Worm (Caenorhabditis elegans): Measurements from ENCODE around the gene unc-24.

unc-24 gene

ce11 chrIV:7977452-7977940, 2.2 kb upstream of the unc-24 start, which contains the start of gene ora-1:
TSS of gene ora-1 (plus strand) at chrIV:7977890.
- TF ChIP-seq unc-62 (GFP tag; optimal IDR thresholded peaks at IDR 0.05), result no peak

DNA sequence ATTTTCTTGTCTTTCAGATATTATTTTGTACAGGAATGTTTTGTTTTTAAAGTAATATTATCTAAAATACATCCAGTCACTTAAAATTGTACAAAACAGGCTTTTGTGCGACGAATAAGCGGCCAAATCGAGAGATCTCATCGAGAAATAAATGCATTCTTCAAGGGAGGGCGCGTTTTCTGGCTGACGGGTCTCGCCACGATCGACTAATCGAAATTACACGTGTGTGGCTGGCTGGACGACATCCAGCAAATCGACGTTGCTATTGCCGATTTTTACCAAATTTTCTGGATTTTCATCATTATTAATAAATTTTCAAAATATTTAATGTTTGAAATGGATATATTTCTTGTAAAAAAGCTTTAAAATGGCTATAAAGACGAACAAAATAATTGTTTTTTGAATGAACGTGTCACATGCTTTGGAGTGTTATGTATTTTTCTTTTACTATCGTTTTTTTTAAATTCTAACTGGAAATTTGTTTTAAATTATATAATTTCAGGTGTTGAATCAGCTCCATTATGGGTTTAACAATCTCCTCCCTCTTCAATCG, 2.4 kb downstream of the unc-24 start, which contains the start of gene arf-5:
TSS of gene arf-5 (plus strand) at position 503 of the 553 bp plus-strand sequence.
- TF ChIP-seq unc-62 (GFP tag; optimal IDR thresholded peaks at IDR 0.05), result no peak

DNA sequence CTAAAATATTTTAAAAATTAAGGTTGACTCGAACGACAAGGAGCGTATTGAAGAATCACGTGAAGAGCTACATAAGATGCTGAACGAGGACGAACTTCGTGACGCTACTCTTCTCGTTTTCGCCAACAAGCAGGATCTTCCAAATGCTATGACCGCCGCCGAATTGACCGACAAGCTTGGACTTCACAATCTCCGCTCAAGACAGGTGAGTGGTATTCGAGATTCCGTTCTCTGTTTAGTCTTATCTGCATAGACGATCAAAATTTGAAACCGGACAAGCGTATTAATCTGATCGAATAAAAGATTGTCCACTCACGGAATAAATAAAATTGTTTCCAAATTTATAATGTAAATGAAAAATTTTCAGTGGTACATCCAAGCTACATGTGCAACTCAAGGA, 3.4 kb downstream of the unc-24 start:
- no peak for TF ChIP-seq unc-62 (GFP tag; optimal IDR thresholded peaks at IDR 0.05)

ce11 chrIV:7983728-7984346, 4.2 kb downstream of the unc-24 start:
- no peak for TF ChIP-seq unc-62 (GFP tag; optimal IDR thresholded peaks at IDR 0.05)

DNA sequence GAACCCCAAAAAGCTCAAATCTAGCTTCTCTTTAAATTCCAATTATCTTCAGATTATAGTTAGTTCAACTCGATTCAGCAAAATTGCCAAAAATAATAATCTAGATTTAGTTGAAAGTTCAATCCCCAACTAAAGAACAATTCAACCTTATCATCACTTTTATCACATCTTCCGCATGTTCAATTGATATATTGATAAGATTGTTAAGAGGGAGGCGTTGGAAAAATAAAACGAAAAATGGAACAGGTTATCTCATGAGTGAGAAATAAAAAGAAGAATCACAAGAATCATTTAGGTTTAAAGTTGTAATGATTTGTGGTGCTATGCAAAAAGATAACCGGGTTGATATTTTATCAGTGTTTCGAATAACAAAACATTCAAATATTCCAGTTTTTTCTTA, 6.1 kb downstream of the unc-24 start:
- TF ChIP-seq unc-62 (GFP tag; optimal IDR thresholded peaks at IDR 0.05), result no peak

ce11 chrIV:7987083-7987482, 7.4 kb downstream of the unc-24 start, which contains the start of gene mec-17:
TSS of gene mec-17 (minus strand) at chrIV:7987183.
- TF ChIP-seq unc-62 (GFP tag; optimal IDR thresholded peaks at IDR 0.05), result no peak

ce11 chrIV:7988385-7988784, 8.7 kb downstream of the unc-24 start, which contains the start of gene col-115:
TSS of gene col-115 (plus strand) at chrIV:7988685.
- TF ChIP-seq unc-62 (GFP tag; optimal IDR thresholded peaks at IDR 0.05), result no peak

DNA sequence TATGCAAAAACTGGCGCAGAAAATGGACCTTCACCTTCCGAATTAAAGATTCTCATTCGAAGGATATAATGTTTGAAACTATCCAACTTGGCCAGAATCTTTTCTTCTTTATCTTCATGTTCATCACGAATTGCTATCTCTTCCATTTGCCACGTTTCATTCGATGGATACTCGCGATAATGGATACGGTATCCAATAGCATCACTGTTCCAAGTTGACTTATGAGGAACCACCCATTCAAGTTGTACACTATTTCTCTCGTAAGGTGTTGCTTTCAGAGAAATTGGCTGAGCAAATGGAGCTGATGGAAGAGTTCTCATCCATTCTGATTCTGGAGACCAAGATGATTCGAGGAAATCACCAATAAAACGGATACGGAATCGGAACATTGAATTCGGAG, 15.0 kb downstream of the unc-24 start:
- no peak for TF ChIP-seq unc-62 (GFP tag; optimal IDR thresholded peaks at IDR 0.05)

- TF ChIP-seq unc-62 (GFP tag; optimal IDR thresholded peaks at IDR 0.05), result no peak
Observed at ce11 chrIV:8000763-8001162, 21.1 kb downstream of the unc-24 start.

- no peak for TF ChIP-seq unc-62 (GFP tag; optimal IDR thresholded peaks at IDR 0.05)
Observed at ce11 chrIV:8004019-8004418, 24.3 kb downstream of the unc-24 start, which contains the start of gene rig-4. TSS of gene rig-4 (minus strand) at chrIV:8004119.

DNA sequence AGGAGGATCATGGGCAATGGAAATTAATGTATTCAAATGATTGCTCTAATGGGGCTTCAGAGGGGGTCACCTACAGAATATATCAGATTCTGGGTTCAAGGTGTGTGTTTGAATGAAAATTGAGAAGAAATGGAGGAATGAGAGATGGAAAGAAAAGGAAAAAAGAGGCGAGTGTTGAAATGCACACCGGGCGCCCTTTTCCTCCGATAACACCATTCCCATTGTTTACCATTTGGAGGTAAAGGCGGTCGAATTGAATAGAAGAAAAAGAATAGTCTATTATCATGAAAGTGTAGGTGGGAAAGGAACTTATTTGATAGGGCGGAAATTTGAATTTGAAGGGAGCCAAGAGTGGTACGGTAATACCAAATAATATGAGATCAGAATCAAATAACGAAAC, 25.7 kb downstream of the unc-24 start:
- TF ChIP-seq unc-62 (GFP tag; optimal IDR thresholded peaks at IDR 0.05), result no peak

DNA sequence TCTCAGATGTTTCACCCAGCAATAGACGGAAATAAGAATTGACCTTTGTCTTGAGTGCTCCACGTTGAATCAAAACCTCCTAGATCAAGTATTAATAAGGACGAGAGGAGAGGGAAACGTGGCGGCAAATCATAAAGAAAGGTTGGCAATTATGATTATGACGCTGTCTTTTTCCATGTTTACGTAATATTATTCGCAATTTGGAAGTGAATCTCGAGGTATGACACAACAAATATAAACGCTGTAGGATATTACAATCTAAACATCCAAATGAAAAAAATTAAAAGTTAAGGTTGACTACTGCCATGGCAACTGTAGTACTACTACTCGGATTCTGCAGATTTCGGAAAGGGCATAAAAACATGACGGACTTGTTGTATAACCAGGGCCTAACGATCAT, 26.5 kb downstream of the unc-24 start:
- TF ChIP-seq unc-62 (GFP tag; optimal IDR thresholded peaks at IDR 0.05), result no peak

- TF ChIP-seq unc-62 (GFP tag; optimal IDR thresholded peaks at IDR 0.05), result no peak
Observed at ce11 chrIV:8007549-8007948, 27.9 kb downstream of the unc-24 start.

- TF ChIP-seq unc-62 (GFP tag; optimal IDR thresholded peaks at IDR 0.05), result no peak
Observed at ce11 chrIV:8008137-8008536, 28.5 kb downstream of the unc-24 start.

DNA sequence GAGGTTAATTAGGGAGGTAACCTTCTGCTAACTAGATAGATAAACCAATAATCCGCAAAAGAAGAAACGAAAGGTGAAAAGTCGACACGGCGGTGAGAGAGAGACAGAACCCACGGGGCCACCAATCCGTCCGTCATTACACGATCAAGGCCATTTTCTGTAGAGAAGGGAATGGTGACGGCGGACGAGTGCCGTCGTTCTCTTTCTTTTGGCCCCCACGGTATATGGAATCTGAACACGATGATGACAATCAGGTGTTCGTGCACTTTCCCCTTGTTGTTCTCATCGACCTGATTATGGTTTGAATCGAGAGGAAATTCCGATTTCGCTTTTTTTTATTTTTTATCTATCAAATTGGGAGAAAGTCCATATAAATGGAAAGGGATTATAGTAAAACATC, 29.7 kb downstream of the unc-24 start:
- TF ChIP-seq unc-62 (GFP tag; optimal IDR thresholded peaks at IDR 0.05), result no peak

- no peak for TF ChIP-seq unc-62 (GFP tag; optimal IDR thresholded peaks at IDR 0.05)
Observed at ce11 chrIV:8010521-8010920, 30.9 kb downstream of the unc-24 start.

ce11 chrIV:8012330-8012729, 32.7 kb downstream of the unc-24 start, which contains the start of gene Y42H9B.3:
TSS of gene Y42H9B.3 (minus strand) at chrIV:8012430.
- no peak for TF ChIP-seq unc-62 (GFP tag; optimal IDR thresholded peaks at IDR 0.05)

Measured in whole organism, dauer.